Fruit fly (Drosophila melanogaster) whole organism, adult: ENCODE data around the gene Ccdc39.

Experiments
- CG12768 ChIP-seq: fragments of 200-800 bp; sonication (Bioruptor generic); optimal IDR thresholded peaks from 2 replicates; lab custom pipeline; 2017; ENCODE audit warnings: missing biosample characterization, missing genetic modification characterization, mild to moderate bottlenecking, moderate library complexity, missing genetic modification reagents
- CG33017 ChIP-seq: fragments of 200-800 bp; sonication (Bioruptor generic); optimal IDR thresholded peaks from 2 replicates; lab custom pipeline; 2018; ENCODE audit warnings: missing biosample characterization, mild to moderate bottlenecking, missing genetic modification characterization, moderate library complexity
- CG5204 ChIP-seq: fragments of 200-800 bp; sonication (Bioruptor generic); optimal IDR thresholded peaks from 2 replicates; lab custom pipeline; 2016; ENCODE audit warnings: missing biosample characterization, missing genetic modification characterization
- CG7045 ChIP-seq: fragments of 200-800 bp; sonication (Bioruptor generic); optimal IDR thresholded peaks from 2 replicates; lab custom pipeline; 2017; ENCODE audit warnings: missing biosample characterization, mild to moderate bottlenecking, missing genetic modification characterization
- CG7101 ChIP-seq: fragments of 200-800 bp; sonication (Bioruptor generic); optimal IDR thresholded peaks from 2 replicates; lab custom pipeline; 2018; ENCODE audit warnings: missing biosample characterization, mild to moderate bottlenecking, missing genetic modification characterization, moderate library complexity
- Clk ChIP-seq: fragments of 200-800 bp; sonication (Bioruptor generic); optimal IDR thresholded peaks from 2 replicates; lab custom pipeline; 2017; ENCODE audit warnings: missing biosample characterization, missing genetic modification characterization
- Crg-1 ChIP-seq: fragments of 200-800 bp; sonication (Bioruptor generic); optimal IDR thresholded peaks from 2 replicates; lab custom pipeline; 2016; ENCODE audit warnings: missing biosample characterization, missing genetic modification characterization
- Hr96 ChIP-seq: fragments of 200-800 bp; sonication (Bioruptor generic); optimal IDR thresholded peaks from 2 replicates; lab custom pipeline; 2016; ENCODE audit warnings: missing biosample characterization, missing genetic modification characterization
- cic ChIP-seq: fragments of 200-800 bp; sonication (Bioruptor generic); optimal IDR thresholded peaks from 2 replicates; lab custom pipeline; 2017; ENCODE audit warnings: missing biosample characterization, mild to moderate bottlenecking, missing genetic modification characterization, moderate library complexity
- cnc ChIP-seq, 2 experiments: fragments of >200 bp; optimal IDR thresholded peaks; 2 replicates each; lab custom pipeline; 2017
- ovo ChIP-seq: fragments of 200-800 bp; sonication (Bioruptor generic); optimal IDR thresholded peaks from 2 replicates; lab custom pipeline; 2016; ENCODE audit warnings: missing biosample characterization, missing genetic modification characterization

DNA sequence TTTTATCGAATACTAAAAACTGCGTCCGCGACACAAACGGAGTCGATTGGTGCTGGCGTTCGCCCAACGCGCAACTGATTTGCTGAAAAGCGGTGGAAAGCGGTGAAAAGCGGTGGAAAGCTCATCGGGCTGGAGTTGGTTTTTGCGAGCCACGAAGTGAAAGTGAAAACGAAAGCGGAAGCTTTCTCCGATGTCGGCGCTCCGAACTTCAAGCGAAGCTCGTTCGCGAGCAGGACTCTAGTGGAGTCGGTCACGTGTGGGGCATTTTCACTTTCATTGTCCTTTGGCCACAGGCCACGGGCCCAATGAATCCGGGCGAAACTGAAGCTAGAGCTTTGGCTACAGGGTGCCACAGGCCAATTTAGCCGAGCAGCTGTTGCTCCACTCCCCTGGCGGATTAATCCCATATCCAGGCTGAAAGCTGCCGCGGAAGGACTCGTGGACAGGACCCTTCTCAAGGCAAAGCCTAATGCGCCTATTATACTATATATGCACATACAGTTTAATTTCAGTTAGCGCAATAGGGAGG, 15.7 kb downstream of the Ccdc39 start:
- TF ChIP-seq CG33017 (tag; lab: Kevin White, UChicago) (no peak), Clk (GFP tag; lab: Kevin White, UChicago) (no peak), CG7101 (tag; lab: Kevin White, UChicago) (no peak), Crg-1 (GFP tag; lab: Kevin White, UChicago) (no peak), CG7045 (no peak), cic (GFP tag; lab: Kevin White, UChicago) (no peak), cnc (optimal IDR thresholded peaks at IDR 0.05; lab: Kevin White, UChicago) (no peak), CG5204 (GFP tag; lab: Kevin White, UChicago) (no peak), CG12768 (GFP tag; lab: Kevin White, UChicago) (no peak), Hr96 (GFP tag; lab: Kevin White, UChicago) (no peak), ovo (GFP tag; lab: Kevin White, UChicago) (no peak)
